Fruit fly (Drosophila melanogaster) whole organism, prepupa: ENCODE results near the gene CG15387.

Source experiments
- Blimp-1 ChIP-seq: fragments of 200-800 bp; sonication (Bioruptor generic); optimal IDR thresholded peaks from 3 replicates; lab custom pipeline; 2017; ENCODE audit warnings: missing biosample characterization, missing genetic modification characterization, mild to moderate bottlenecking, moderate library complexity, missing genetic modification reagents
- CG10669 ChIP-seq: fragments of 200-800 bp; sonication (Bioruptor generic); optimal IDR thresholded peaks from 3 replicates; lab custom pipeline; 2018; ENCODE audit warnings: missing biosample characterization, mild to moderate bottlenecking, missing genetic modification characterization, moderate library complexity
- CG11294 ChIP-seq: fragments of 200-800 bp; sonication (Bioruptor generic); IDR thresholded peaks from 2 replicates; pipeline ENCODE4 v1.3.6; 2022; ENCODE audit warnings: missing biosample characterization, missing genetic modification characterization
- CG1621 ChIP-seq: fragments of 200-800 bp; sonication (Bioruptor generic); optimal IDR thresholded peaks from 3 replicates; lab custom pipeline; 2018; ENCODE audit warnings: missing biosample characterization, mild to moderate bottlenecking, missing genetic modification characterization
- CG16779 ChIP-seq: fragments of 200-800 bp; sonication (Bioruptor generic); optimal IDR thresholded peaks from 3 replicates; lab custom pipeline; 2017; ENCODE audit warnings: missing biosample characterization, mild to moderate bottlenecking, missing genetic modification characterization
- CG3032 ChIP-seq: fragments of 200-800 bp; optimal IDR thresholded peaks from 2 replicates; lab custom pipeline; 2019; ENCODE audit warnings: missing biosample characterization, mild to moderate bottlenecking, missing genetic modification characterization, moderate library complexity
- CG32006 ChIP-seq: fragments of 200-800 bp; sonication (Bioruptor generic); optimal IDR thresholded peaks from 3 replicates; lab custom pipeline; 2017; ENCODE audit warnings: missing biosample characterization, mild to moderate bottlenecking, missing genetic modification characterization
- CG4318 ChIP-seq: fragments of 200-800 bp; sonication (Bioruptor generic); optimal IDR thresholded peaks from 3 replicates; lab custom pipeline; 2017; ENCODE audit warnings: missing biosample characterization, mild to moderate bottlenecking, missing genetic modification characterization
- CG6163 ChIP-seq: fragments of 200-800 bp; sonication (Bioruptor generic); IDR thresholded peaks from 3 replicates; pipeline ENCODE4 v1.3.6; 2022; ENCODE audit warnings: missing biosample characterization, missing genetic modification characterization
- CG6808 ChIP-seq: fragments of 200-800 bp; sonication (Bioruptor generic); optimal IDR thresholded peaks from 3 replicates; lab custom pipeline; 2017; ENCODE audit warnings: missing biosample characterization, missing genetic modification characterization, mild to moderate bottlenecking, moderate library complexity, missing genetic modification reagents
- CG6854 ChIP-seq: fragments of 200-800 bp; sonication (Bioruptor generic); optimal IDR thresholded peaks from 2 replicates; lab custom pipeline; 2017; ENCODE audit warnings: missing biosample characterization, mild to moderate bottlenecking, missing genetic modification characterization
- CG7368 ChIP-seq: fragments of 200-800 bp; sonication (Bioruptor generic); optimal IDR thresholded peaks from 3 replicates; lab custom pipeline; 2016; ENCODE audit warnings: missing biosample characterization, missing genetic modification characterization
- CG8119 ChIP-seq: fragments of 200-800 bp; sonication (Bioruptor generic); IDR thresholded peaks from 3 replicates; pipeline ENCODE4 v1.3.6; 2022; ENCODE audit warnings: missing biosample characterization, missing genetic modification characterization
- CG8319 ChIP-seq: fragments of 200-800 bp; sonication (Bioruptor generic); optimal IDR thresholded peaks from 3 replicates; lab custom pipeline; 2016; ENCODE audit warnings: missing biosample characterization, missing genetic modification characterization
- CG8632 ChIP-seq: fragments of 200-800 bp; sonication (Bioruptor generic); optimal IDR thresholded peaks from 3 replicates; lab custom pipeline; 2016; ENCODE audit warnings: missing biosample characterization, missing genetic modification characterization
- CG9139 ChIP-seq: fragments of 200-800 bp; sonication (Bioruptor generic); optimal IDR thresholded peaks from 3 replicates; lab custom pipeline; 2017; ENCODE audit warnings: missing biosample characterization, mild to moderate bottlenecking, missing genetic modification characterization
- Eip78C ChIP-seq: fragments of 200-800 bp; sonication (Bioruptor generic); peaks from one replicate; lab custom pipeline; 2016; ENCODE audit warnings: missing biosample characterization, missing genetic modification characterization
- Eip93F ChIP-seq: fragments of 200-800 bp; sonication (Bioruptor generic); optimal IDR thresholded peaks from 2 replicates; lab custom pipeline; 2016; ENCODE audit warnings: missing biosample characterization, mild to moderate bottlenecking, missing genetic modification characterization
- Gug ChIP-seq: fragments of 200-800 bp; sonication (Bioruptor generic); IDR thresholded peaks from 2 replicates; pipeline ENCODE4 v1.3.6; 2022; ENCODE audit warnings: missing biosample characterization, missing genetic modification characterization
- Hr38 ChIP-seq: sonication (Bioruptor generic); optimal IDR thresholded peaks from 2 replicates; lab custom pipeline; 2016; ENCODE audit warnings: missing biosample characterization, missing genetic modification characterization
- Hr39 ChIP-seq: fragments of 200-800 bp; sonication (Bioruptor generic); optimal IDR thresholded peaks from 2 replicates; lab custom pipeline; 2016; ENCODE audit warnings: missing biosample characterization, missing genetic modification characterization
- Lpt ChIP-seq: fragments of 200-800 bp; sonication (Bioruptor generic); optimal IDR thresholded peaks from 3 replicates; lab custom pipeline; 2016; ENCODE audit warnings: missing biosample characterization, missing genetic modification characterization
- OdsH ChIP-seq: fragments of 200-800 bp; sonication (Bioruptor generic); optimal IDR thresholded peaks from 3 replicates; lab custom pipeline; 2016; ENCODE audit warnings: missing biosample characterization, missing genetic modification characterization
- Sox102F ChIP-seq: fragments of 200-800 bp; sonication (Bioruptor generic); optimal IDR thresholded peaks from 2 replicates; lab custom pipeline; 2016; ENCODE audit warnings: missing biosample characterization, mild to moderate bottlenecking, missing genetic modification characterization
- Sox14 ChIP-seq: fragments of 200-800 bp; sonication (Bioruptor generic); optimal IDR thresholded peaks from 3 replicates; lab custom pipeline; 2016; ENCODE audit warnings: missing biosample characterization, missing genetic modification characterization
- Sox15 ChIP-seq: fragments of 200-800 bp; sonication (Bioruptor generic); optimal IDR thresholded peaks from 3 replicates; lab custom pipeline; 2016; ENCODE audit warnings: missing biosample characterization, missing genetic modification characterization
- achi ChIP-seq: fragments of 200-800 bp; sonication (Bioruptor generic); optimal IDR thresholded peaks from 3 replicates; lab custom pipeline; 2016; ENCODE audit warnings: missing biosample characterization, missing genetic modification characterization
- acj6 ChIP-seq: fragments of 200-800 bp; sonication (Bioruptor generic); optimal IDR thresholded peaks from 3 replicates; lab custom pipeline; 2016; ENCODE audit warnings: missing biosample characterization, missing genetic modification characterization
- cyc ChIP-seq: fragments of 200-800 bp; sonication (Bioruptor generic); optimal IDR thresholded peaks from 3 replicates; lab custom pipeline; 2016; ENCODE audit warnings: missing biosample characterization, missing genetic modification characterization
- dac ChIP-seq: fragments of 200-800 bp; sonication (Bioruptor generic); optimal IDR thresholded peaks from 2 replicates; lab custom pipeline; 2017; ENCODE audit warnings: missing biosample characterization, mild to moderate bottlenecking, missing genetic modification characterization
- esn ChIP-seq: fragments of 200-800 bp; sonication (Bioruptor generic); optimal IDR thresholded peaks from 2 replicates; lab custom pipeline; 2016; ENCODE audit warnings: missing biosample characterization, mild to moderate bottlenecking, missing genetic modification characterization, moderate library complexity
- fd59A ChIP-seq: fragments of 200-800 bp; sonication (Bioruptor generic); optimal IDR thresholded peaks from 2 replicates; lab custom pipeline; 2017; ENCODE audit warnings: missing biosample characterization, mild to moderate bottlenecking, missing genetic modification characterization, missing genetic modification reagents
- fd85E ChIP-seq: fragments of 200-800 bp; sonication (Bioruptor generic); optimal IDR thresholded peaks from 3 replicates; lab custom pipeline; 2016; ENCODE audit warnings: missing biosample characterization, missing genetic modification characterization
- fkh ChIP-seq: fragments of 200-800 bp; sonication (Bioruptor generic); optimal IDR thresholded peaks from 3 replicates; lab custom pipeline; 2017; ENCODE audit warnings: missing biosample characterization, mild to moderate bottlenecking, missing genetic modification characterization, moderate library complexity
- lz ChIP-seq: fragments of 200-800 bp; sonication (Bioruptor generic); optimal IDR thresholded peaks from 3 replicates; lab custom pipeline; 2016; ENCODE audit warnings: missing biosample characterization, missing genetic modification characterization
- net ChIP-seq: fragments of 200-800 bp; sonication (Bioruptor generic); optimal IDR thresholded peaks from 3 replicates; lab custom pipeline; 2016; ENCODE audit warnings: missing biosample characterization, missing genetic modification characterization
- pdm3 ChIP-seq: fragments of 200-800 bp; sonication (Bioruptor generic); optimal IDR thresholded peaks from 3 replicates; lab custom pipeline; 2016; ENCODE audit warnings: missing biosample characterization, missing genetic modification characterization
- salr ChIP-seq, 2 experiments: fragments of 200-800 bp; sonication (Bioruptor generic); optimal IDR thresholded peaks; 3 replicates each; lab custom pipeline; 2016 to 2018; ENCODE audit warnings: missing biosample characterization in 2 of 2, missing genetic modification characterization in 2 of 2, mild to moderate bottlenecking in 1 of 2
- spab ChIP-seq: fragments of 200-800 bp; sonication (Bioruptor generic); optimal IDR thresholded peaks from 2 replicates; lab custom pipeline; 2017; ENCODE audit warnings: missing biosample characterization, mild to moderate bottlenecking, missing genetic modification characterization, missing genetic modification reagents
- svp ChIP-seq: fragments of 200-800 bp; sonication (Bioruptor generic); peaks from one replicate; lab custom pipeline; 2016; ENCODE audit warnings: missing biosample characterization, missing genetic modification characterization
- topi ChIP-seq: fragments of 200-800 bp; sonication (Bioruptor generic); optimal IDR thresholded peaks from 3 replicates; lab custom pipeline; 2016; ENCODE audit warnings: missing biosample characterization, missing genetic modification characterization
- vri ChIP-seq: fragments of 200-800 bp; sonication (Bioruptor generic); optimal IDR thresholded peaks from 3 replicates; lab custom pipeline; 2016; ENCODE audit warnings: missing biosample characterization, mild to moderate bottlenecking, missing genetic modification characterization

CG15387 gene

dm6 chr2L:2193357-2193780 lies 32.7 kb downstream of the CG15387 start (continued):
- TF ChIP-seq net (GFP tag; lab: Kevin White, UChicago) = peak; percentile 68
- no peak for TF ChIP-seq CG8632
- no peak for TF ChIP-seq CG4318 (GFP tag; lab: Kevin White, UChicago)
- peak; percentile 30 for TF ChIP-seq Blimp-1 (GFP tag; lab: Kevin White, UChicago)
- TF ChIP-seq CG16779 (tag; lab: Kevin White, UChicago) = peak; percentile 60
- peak; percentile 72 for TF ChIP-seq Lpt (GFP tag; lab: Kevin White, UChicago)
- TF ChIP-seq Sox15 (GFP tag; lab: Kevin White, UChicago) = no peak

dm6 chr2L:2192123-2192601 lies 33.9 kb downstream of the CG15387 start, which contains the start of gene CG10874:
CG10874 (minus strand) TSS chr2L:2192386.
- no peak for TF ChIP-seq cyc (GFP tag; lab: Kevin White, UChicago)
- TF ChIP-seq CG7368 (GFP tag; lab: Kevin White, UChicago) = no peak
- no peak for TF ChIP-seq CG32006
- TF ChIP-seq CG1621 (tag; lab: Kevin White, UChicago) = peak; percentile 1
- TF ChIP-seq Eip93F (GFP tag; lab: Kevin White, UChicago) = no peak
- peak; percentile 75 for TF ChIP-seq Sox14
- TF ChIP-seq vri (GFP tag; lab: Kevin White, UChicago) = no peak
- no peak for TF ChIP-seq spab (GFP tag; lab: Kevin White, UChicago)
- TF ChIP-seq fd85E = no peak
- TF ChIP-seq salr (GFP tag; optimal IDR thresholded peaks at IDR 0.05; lab: Kevin White, UChicago) = no peak
- no peak for TF ChIP-seq acj6
- TF ChIP-seq Lpt (GFP tag; lab: Kevin White, UChicago) = no peak

- TF ChIP-seq Sox14 (no peak), CG9139 (no peak), Sox102F (GFP tag; lab: Kevin White, UChicago) (no peak), CG6808 (GFP tag; lab: Kevin White, UChicago) (no peak), Hr39 (GFP tag; lab: Kevin White, UChicago) (no peak), CG7368 (GFP tag; lab: Kevin White, UChicago) (no peak), salr (GFP tag; optimal IDR thresholded peaks at IDR 0.05; lab: Kevin White, UChicago) (no peak), fd85E (no peak), fkh (GFP tag; lab: Kevin White, UChicago) (no peak)
These were observed 34.7 kb downstream of the CG15387 start for dm6 chr2L:2191404-2191803.

dm6 chr2L:2190684-2191083 lies 35.4 kb downstream of the CG15387 start:
- TF ChIP-seq CG8119 (GFP tag; lab: Robert Waterston, UW) (no peak), Sox14 (peak; percentile 43), cyc (GFP tag; lab: Kevin White, UChicago) (no peak), svp (GFP tag; lab: Kevin White, UChicago) (peak; percentile 84), Eip78C (peak; percentile 33)

dm6 chr2L:2189100-2189499 lies 37.0 kb downstream of the CG15387 start:
- 0 out of 2 replicates have a peak, but pooled peaks have one; percentile 19 for TF ChIP-seq CG11294
- TF ChIP-seq CG32006 = peak; percentile 76
- peak; percentile 91 for TF ChIP-seq cyc (GFP tag; lab: Kevin White, UChicago)
- peak; percentile 92 for TF ChIP-seq svp (GFP tag; lab: Kevin White, UChicago)
- TF ChIP-seq CG8319 (GFP tag; lab: Kevin White, UChicago) = peak; percentile 60
- TF ChIP-seq CG6808 (GFP tag; lab: Kevin White, UChicago) = no peak
- peak; percentile 80 for TF ChIP-seq CG6163 (GFP tag; lab: Robert Waterston, UW)
- peak; percentile 84 for TF ChIP-seq Sox102F (GFP tag; lab: Kevin White, UChicago)
- peak; percentile 13 for TF ChIP-seq CG3032 (tag; lab: Kevin White, UChicago)
- peak; percentile 64 for TF ChIP-seq Blimp-1 (GFP tag; lab: Kevin White, UChicago)
- peak; percentile 76 for TF ChIP-seq acj6
- peak; percentile 73 for TF ChIP-seq OdsH
- peak; percentile 88 for TF ChIP-seq lz (GFP tag; lab: Kevin White, UChicago)
- peak; percentile 56 for TF ChIP-seq CG8632
- no peak for TF ChIP-seq Hr38 (GFP tag; lab: Kevin White, UChicago)
- TF ChIP-seq fd59A (GFP tag; lab: Kevin White, UChicago) = no peak
- peak; percentile 70 for TF ChIP-seq pdm3 (GFP tag; lab: Kevin White, UChicago)
- TF ChIP-seq achi (GFP tag; lab: Kevin White, UChicago) = peak; percentile 77
- peak; percentile 88 for TF ChIP-seq esn (GFP tag; lab: Kevin White, UChicago)
- TF ChIP-seq fkh (GFP tag; lab: Kevin White, UChicago) = no peak
- TF ChIP-seq CG6854 = peak; percentile 68
- peak; percentile 51 for TF ChIP-seq dac (GFP tag; lab: Kevin White, UChicago)
- TF ChIP-seq Eip78C = peak; percentile 86
- no peak for TF ChIP-seq fd85E
- no peak for TF ChIP-seq Gug (GFP tag; lab: Robert Waterston, UW)
- no peak for TF ChIP-seq CG16779 (tag; lab: Kevin White, UChicago)
- peak; percentile 88 for TF ChIP-seq topi (GFP tag; lab: Kevin White, UChicago)
- TF ChIP-seq CG10669 (GFP tag; lab: Kevin White, UChicago) = peak; percentile 53
